Worm (Caenorhabditis elegans) whole organism, L2 larva: ENCODE measurements around the gene Y62H9A.14.

Source experiments
- F13H6.1 ChIP-seq: sonication (generic microtip); optimal IDR thresholded peaks from 2 replicates; lab custom pipeline; 2016; ENCODE audit warnings: missing genetic modification characterization, missing compliant biosample characterization
- R02D3.7 ChIP-seq: fragments of 150-350 bp; optimal IDR thresholded peaks from 2 replicates; lab custom pipeline; 2014; ENCODE audit warnings: missing biosample characterization, missing genetic modification characterization
- Y55F3AM.14 ChIP-seq: fragments of 200-800 bp; sonication (Bioruptor generic); optimal IDR thresholded peaks from 2 replicates; lab custom pipeline; 2018; ENCODE audit warnings: mild to moderate bottlenecking, missing genetic modification characterization, missing compliant biosample characterization
- ZK546.5 ChIP-seq: sonication (generic microtip); optimal IDR thresholded peaks from 2 replicates; lab custom pipeline; 2017; ENCODE audit warnings: missing biosample characterization, missing genetic modification characterization
- alr-1 ChIP-seq: fragments of 150-350 bp; optimal IDR thresholded peaks from 2 replicates; lab custom pipeline; 2014; ENCODE audit warnings: missing biosample characterization, missing genetic modification characterization
- aly-2 ChIP-seq: fragments of 150-350 bp; optimal IDR thresholded peaks from 2 replicates; lab custom pipeline; 2014; ENCODE audit warnings: missing biosample characterization, missing genetic modification characterization
- ama-1 ChIP-seq: fragments of 150-350 bp; optimal IDR thresholded peaks from 2 replicates; lab custom pipeline; 2018; ENCODE audit warnings: inconsistent platforms
- blmp-1 ChIP-seq: sonication (generic microtip); optimal IDR thresholded peaks from 2 replicates; lab custom pipeline; 2017; ENCODE audit warnings: missing genetic modification characterization, mild to moderate bottlenecking, missing compliant biosample characterization, antibody characterized with exemption, moderate library complexity; ENCODE audit not compliant: insufficient read depth
- ceh-16 ChIP-seq: fragments of 150-350 bp; optimal IDR thresholded peaks from 2 replicates; lab custom pipeline; 2014; ENCODE audit warnings: missing biosample characterization, missing genetic modification characterization
- ceh-82 ChIP-seq: fragments of 150-350 bp; optimal IDR thresholded peaks from 2 replicates; lab custom pipeline; 2014; ENCODE audit warnings: missing biosample characterization, missing genetic modification characterization
- crh-2 ChIP-seq: sonication (generic microtip); optimal IDR thresholded peaks from 2 replicates; lab custom pipeline; 2017; ENCODE audit warnings: missing biosample characterization, missing genetic modification characterization
- dmd-4 ChIP-seq: sonication (generic microtip); optimal IDR thresholded peaks from 2 replicates; lab custom pipeline; 2017; ENCODE audit warnings: missing biosample characterization, missing genetic modification characterization
- egl-27 ChIP-seq: sonication (generic microtip); optimal IDR thresholded peaks from 3 replicates; lab custom pipeline; 2017; ENCODE audit warnings: missing biosample characterization, missing genetic modification reagents, missing genetic modification characterization
- elt-1 ChIP-seq: fragments of 150-350 bp; optimal IDR thresholded peaks from 2 replicates; lab custom pipeline; 2014; ENCODE audit warnings: missing biosample characterization, missing genetic modification characterization
- elt-3 ChIP-seq: sonication (generic microtip); optimal IDR thresholded peaks from 2 replicates; lab custom pipeline; 2017; ENCODE audit warnings: missing biosample characterization, missing genetic modification characterization
- fos-1 ChIP-seq: fragments of 150-350 bp; optimal IDR thresholded peaks from 2 replicates; lab custom pipeline; 2014; ENCODE audit warnings: missing biosample characterization, missing genetic modification characterization
- gmeb-1 ChIP-seq: fragments of 150-350 bp; optimal IDR thresholded peaks from 2 replicates; lab custom pipeline; 2014; ENCODE audit warnings: missing biosample characterization, missing genetic modification characterization
- lin-11 ChIP-seq: fragments of 150-350 bp; sonication (generic microtip); optimal IDR thresholded peaks from 2 replicates; lab custom pipeline; 2014; ENCODE audit warnings: missing biosample characterization, missing genetic modification characterization, inconsistent platforms, mixed read lengths
- lin-13 ChIP-seq: fragments of 150-350 bp; optimal IDR thresholded peaks from 2 replicates; lab custom pipeline; 2014; ENCODE audit warnings: missing biosample characterization, missing genetic modification reagents, missing genetic modification characterization
- mab-5 ChIP-seq: fragments of 150-350 bp; optimal IDR thresholded peaks from 2 replicates; lab custom pipeline; 2014; ENCODE audit warnings: missing biosample characterization, missing genetic modification characterization
- mdl-1 ChIP-seq, 2 experiments: fragments of 150-350 bp in 1 of 2; sonication (generic microtip) in 1 of 2; optimal IDR thresholded peaks; 2 replicates each; lab custom pipeline; 2017; ENCODE audit warnings: missing biosample characterization in 2 of 2, missing genetic modification characterization in 2 of 2
- nhr-10 ChIP-seq: sonication (generic microtip); optimal IDR thresholded peaks from 2 replicates; lab custom pipeline; 2017; ENCODE audit warnings: missing biosample characterization, missing genetic modification characterization
- nhr-11 ChIP-seq: fragments of 150-350 bp; optimal IDR thresholded peaks from 2 replicates; lab custom pipeline; 2014; ENCODE audit warnings: missing biosample characterization, missing genetic modification characterization
- nhr-12 ChIP-seq: fragments of 150-350 bp; optimal IDR thresholded peaks from 2 replicates; lab custom pipeline; 2014; ENCODE audit warnings: missing biosample characterization, missing genetic modification characterization
- nhr-129 ChIP-seq: fragments of 150-350 bp; optimal IDR thresholded peaks from 2 replicates; lab custom pipeline; 2014; ENCODE audit warnings: missing biosample characterization, missing genetic modification characterization
- nhr-23 ChIP-seq: fragments of 150-350 bp; optimal IDR thresholded peaks from 2 replicates; lab custom pipeline; 2014; ENCODE audit warnings: missing biosample characterization, missing genetic modification reagents, missing genetic modification characterization
- nhr-237 ChIP-seq: fragments of 150-350 bp; optimal IDR thresholded peaks from 2 replicates; lab custom pipeline; 2014; ENCODE audit warnings: missing biosample characterization, missing genetic modification characterization
- nhr-25 ChIP-seq: fragments of 150-350 bp; sonication (generic microtip); optimal IDR thresholded peaks from 3 replicates; lab custom pipeline; 2014; ENCODE audit warnings: missing biosample characterization, missing genetic modification characterization
- nhr-6 ChIP-seq: fragments of 150-350 bp; optimal IDR thresholded peaks from 2 replicates; lab custom pipeline; 2014; ENCODE audit warnings: missing biosample characterization, missing genetic modification characterization
- nhr-77 ChIP-seq: fragments of 150-350 bp; optimal IDR thresholded peaks from 2 replicates; lab custom pipeline; 2014; ENCODE audit warnings: missing biosample characterization, missing genetic modification characterization
- peb-1 ChIP-seq: fragments of 150-350 bp; optimal IDR thresholded peaks from 2 replicates; lab custom pipeline; 2014; ENCODE audit warnings: missing biosample characterization, missing genetic modification characterization
- sem-4 ChIP-seq: fragments of 150-350 bp; optimal IDR thresholded peaks from 2 replicates; lab custom pipeline; 2014; ENCODE audit warnings: missing biosample characterization, missing genetic modification reagents, missing genetic modification characterization
- skn-1 ChIP-seq: sonication (generic microtip); optimal IDR thresholded peaks from 2 replicates; lab custom pipeline; 2017; ENCODE audit warnings: missing biosample characterization, missing genetic modification characterization
- sma-3 ChIP-seq: sonication (generic microtip); optimal IDR thresholded peaks from 2 replicates; lab custom pipeline; 2016; ENCODE audit warnings: missing genetic modification reagents, missing genetic modification characterization, missing compliant biosample characterization
- sma-9 ChIP-seq, 2 experiments: fragments of 150-350 bp in 1 of 2; sonication (generic microtip) in 1 of 2; optimal IDR thresholded peaks; 2 replicates each; lab custom pipeline; 2014 to 2016; ENCODE audit warnings: missing genetic modification characterization in 2 of 2, mild to moderate bottlenecking in 1 of 2, missing biosample characterization in 1 of 2, missing compliant biosample characterization in 1 of 2, missing genetic modification reagents in 1 of 2, moderate library complexity in 1 of 2
- unc-55 ChIP-seq: fragments of 150-350 bp; sonication (generic microtip); optimal IDR thresholded peaks from 3 replicates; lab custom pipeline; 2014; ENCODE audit warnings: missing biosample characterization, missing genetic modification reagents, missing genetic modification characterization
- unc-62 ChIP-seq: fragments of 150-350 bp; optimal IDR thresholded peaks from 2 replicates; lab custom pipeline; 2014; ENCODE audit warnings: missing biosample characterization, missing genetic modification reagents, missing genetic modification characterization
- zag-1 ChIP-seq: fragments of 150-350 bp; optimal IDR thresholded peaks from 2 replicates; lab custom pipeline; 2014; ENCODE audit warnings: missing biosample characterization, missing genetic modification characterization
- ztf-11 ChIP-seq: sonication (generic microtip); optimal IDR thresholded peaks from 2 replicates; lab custom pipeline; 2017; ENCODE audit warnings: missing biosample characterization, missing genetic modification characterization
- ztf-4 ChIP-seq: fragments of 150-350 bp; optimal IDR thresholded peaks from 2 replicates; lab custom pipeline; 2014; ENCODE audit warnings: missing biosample characterization, missing genetic modification characterization

The Y62H9A.14 gene

DNA sequence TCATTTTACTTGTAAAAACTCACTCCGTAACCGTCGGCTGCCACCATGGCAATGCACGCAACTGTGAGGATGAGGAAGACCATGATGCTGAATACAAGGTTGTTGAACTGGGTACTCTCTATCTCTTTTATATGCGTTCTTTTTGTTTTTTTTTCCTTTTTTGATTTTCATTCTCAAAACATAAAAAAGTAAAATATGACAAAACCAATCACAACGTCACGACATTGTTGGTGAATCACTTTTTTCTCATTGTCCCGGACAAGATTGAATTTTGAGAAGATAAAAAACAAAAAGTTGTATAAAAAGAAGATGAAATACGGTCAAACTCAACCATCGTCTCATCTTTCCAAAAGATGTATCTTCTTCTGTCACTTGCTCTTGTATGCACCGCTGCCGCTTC is 38.2 kb upstream of the Y62H9A.14 start, which contains the start of the genes Y62H9A.5 and ule-5:
Gene Y62H9A.5, minus strand, starts transcription at position 101 of the 400 bp plus-strand sequence.
Gene ule-5, plus strand, starts transcription at position 328 of the 400 bp plus-strand sequence.
- TF ChIP-seq lin-13 (GFP tag; lab: Kevin White, UChicago) (no peak), mab-5 (tag; lab: Kevin White, UChicago) (no peak), blmp-1 (tag; lab: Kevin White, UChicago) (no peak), ceh-16 (no peak), elt-1 (tag; lab: Kevin White, UChicago) (no peak), ceh-82 (no peak), nhr-25 (tag; lab: Kevin White, UChicago) (no peak), elt-3 (tag; lab: Kevin White, UChicago) (no peak), nhr-23 (tag; lab: Kevin White, UChicago) (no peak), R02D3.7 (tag; lab: Kevin White, UChicago) (no peak), sma-9 (GFP tag; optimal IDR thresholded peaks at IDR 0.05; lab: Kevin White, UChicago) (no peak), sma-9 (tag; optimal IDR thresholded peaks at IDR 0.05; lab: Kevin White, UChicago) (no peak), ztf-11 (tag; lab: Kevin White, UChicago) (no peak), skn-1 (tag; lab: Kevin White, UChicago) (no peak), F13H6.1 (tag; lab: Kevin White, UChicago) (no peak), ZK546.5 (tag; lab: Kevin White, UChicago) (no peak), nhr-12 (tag; lab: Kevin White, UChicago) (no peak), nhr-6 (no peak), ama-1 (no peak), nhr-77 (tag; lab: Kevin White, UChicago) (no peak)

DNA sequence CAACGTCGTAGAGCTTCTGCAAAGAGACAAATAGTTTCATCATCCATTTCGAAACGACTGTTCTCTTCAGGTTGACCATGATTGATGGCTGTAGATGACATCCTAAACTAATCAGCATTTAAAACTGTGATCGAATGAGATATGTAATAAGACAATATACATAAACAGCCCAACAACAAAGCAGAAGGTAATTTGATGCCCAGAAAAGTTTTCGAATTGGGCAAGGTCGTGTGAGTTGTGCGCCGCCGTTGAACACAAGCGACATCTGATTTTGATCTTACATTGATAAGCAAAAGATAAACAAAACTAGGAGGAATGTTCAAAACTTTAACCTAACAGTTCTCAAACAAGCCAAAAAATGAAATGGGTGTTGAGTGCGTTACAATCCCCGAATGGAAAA is 35.5 kb upstream of the Y62H9A.14 start, which contains the start of gene Y62H9A.7:
Gene Y62H9A.7, minus strand, starts transcription at position 101 of the 400 bp plus-strand sequence.
- TF ChIP-seq fos-1 (tag; lab: Kevin White, UChicago) (no peak), aly-2 (tag; lab: Kevin White, UChicago) (no peak), alr-1 (tag; lab: Kevin White, UChicago) (no peak), lin-11 (tag; lab: Kevin White, UChicago) (no peak), R02D3.7 (tag; lab: Kevin White, UChicago) (no peak), mab-5 (tag; lab: Kevin White, UChicago) (no peak), nhr-6 (no peak), F13H6.1 (tag; lab: Kevin White, UChicago) (no peak), sem-4 (tag; lab: Kevin White, UChicago) (no peak), mdl-1 (tag; optimal IDR thresholded peaks at IDR 0.05; lab: Kevin White, UChicago) (no peak), nhr-11 (tag; lab: Kevin White, UChicago) (no peak), unc-55 (GFP tag; lab: Kevin White, UChicago) (no peak)
- TF ChIP-seq, all 48 proteins: peak for 0

ce11 chrX:11892328-11892727 is 28.7 kb upstream of the Y62H9A.14 start, which contains the start of gene Y62H9A.8:
TSS of gene Y62H9A.8 (minus strand) at chrX:11892428.
- TF ChIP-seq unc-62 (GFP tag; lab: Kevin White, UChicago) (no peak), mab-5 (tag; lab: Kevin White, UChicago) (no peak), ZK546.5 (tag; lab: Kevin White, UChicago) (no peak), sem-4 (tag; lab: Kevin White, UChicago) (no peak), egl-27 (tag; lab: Kevin White, UChicago) (no peak), blmp-1 (tag; lab: Kevin White, UChicago) (no peak), zag-1 (tag; lab: Kevin White, UChicago) (no peak), dmd-4 (no peak), alr-1 (tag; lab: Kevin White, UChicago) (no peak), gmeb-1 (tag; lab: Kevin White, UChicago) (no peak), nhr-129 (tag; lab: Kevin White, UChicago) (no peak), peb-1 (tag; lab: Kevin White, UChicago) (no peak)

ce11 chrX:11896708-11897107 is 24.3 kb upstream of the Y62H9A.14 start:
- TF ChIP-seq gmeb-1 (tag; lab: Kevin White, UChicago) = no peak
- no peak for TF ChIP-seq peb-1 (tag; lab: Kevin White, UChicago)
- no peak for TF ChIP-seq dmd-4
- TF ChIP-seq nhr-10 (tag; lab: Kevin White, UChicago) = no peak
- TF ChIP-seq sma-3 = no peak
- TF ChIP-seq nhr-237 (tag; lab: Kevin White, UChicago) = no peak
- no peak for TF ChIP-seq ZK546.5 (tag; lab: Kevin White, UChicago)
- TF ChIP-seq elt-1 (tag; lab: Kevin White, UChicago) = no peak
- TF ChIP-seq ceh-82 = no peak
- TF ChIP-seq ztf-11 (tag; lab: Kevin White, UChicago) = no peak
- no peak for TF ChIP-seq sma-9 (GFP tag; optimal IDR thresholded peaks at IDR 0.05; lab: Kevin White, UChicago)
- TF ChIP-seq sma-9 (tag; optimal IDR thresholded peaks at IDR 0.05; lab: Kevin White, UChicago) = no peak
- no peak for TF ChIP-seq crh-2 (tag; lab: Kevin White, UChicago)
- TF ChIP-seq nhr-12 (tag; lab: Kevin White, UChicago) = no peak
- no peak for TF ChIP-seq F13H6.1 (tag; lab: Kevin White, UChicago)
- no peak for TF ChIP-seq ztf-4
- TF ChIP-seq Y55F3AM.14 = no peak
- TF ChIP-seq nhr-77 (tag; lab: Kevin White, UChicago) = no peak
